Fruit fly (Drosophila melanogaster): ENCODE data around the gene CG9265.

dm6 chr2L:21013119-21013714 is 58.1 kb downstream of the CG9265 start:
- no peak for TF ChIP-seq CG33017 (tag; optimal IDR thresholded peaks at IDR 0.05)
- no peak for TF ChIP-seq CG1620 (GFP tag; optimal IDR thresholded peaks at IDR 0.05)
- TF ChIP-seq pad (GFP tag; optimal IDR thresholded peaks at IDR 0.05): no peak
- no peak for TF ChIP-seq CG7045 (GFP tag; optimal IDR thresholded peaks at IDR 0.05)
- no peak for TF ChIP-seq cnc (optimal IDR thresholded peaks at IDR 0.05)
- TF ChIP-seq Crg-1 (GFP tag; optimal IDR thresholded peaks at IDR 0.05): no peak
